Worm (Caenorhabditis elegans) whole organism, L2 larva: ENCODE measurements around the gene trx-1.

Experiments
- ama-1 ChIP-seq: fragments of 150-350 bp; optimal IDR thresholded peaks from 2 replicates; lab custom pipeline; 2018; ENCODE audit warnings: inconsistent platforms
- lin-13 ChIP-seq: fragments of 150-350 bp; optimal IDR thresholded peaks from 2 replicates; lab custom pipeline; 2014; ENCODE audit warnings: missing biosample characterization, missing genetic modification reagents, missing genetic modification characterization
- mdl-1 ChIP-seq, 2 experiments: fragments of 150-350 bp in 1 of 2; sonication (generic microtip) in 1 of 2; optimal IDR thresholded peaks; 2 replicates each; lab custom pipeline; 2017; ENCODE audit warnings: missing biosample characterization in 2 of 2, missing genetic modification characterization in 2 of 2
- nhr-12 ChIP-seq: fragments of 150-350 bp; optimal IDR thresholded peaks from 2 replicates; lab custom pipeline; 2014; ENCODE audit warnings: missing biosample characterization, missing genetic modification characterization
- nhr-23 ChIP-seq: fragments of 150-350 bp; optimal IDR thresholded peaks from 2 replicates; lab custom pipeline; 2014; ENCODE audit warnings: missing biosample characterization, missing genetic modification reagents, missing genetic modification characterization
- nhr-237 ChIP-seq: fragments of 150-350 bp; optimal IDR thresholded peaks from 2 replicates; lab custom pipeline; 2014; ENCODE audit warnings: missing biosample characterization, missing genetic modification characterization
- zag-1 ChIP-seq: fragments of 150-350 bp; optimal IDR thresholded peaks from 2 replicates; lab custom pipeline; 2014; ENCODE audit warnings: missing biosample characterization, missing genetic modification characterization

DNA sequence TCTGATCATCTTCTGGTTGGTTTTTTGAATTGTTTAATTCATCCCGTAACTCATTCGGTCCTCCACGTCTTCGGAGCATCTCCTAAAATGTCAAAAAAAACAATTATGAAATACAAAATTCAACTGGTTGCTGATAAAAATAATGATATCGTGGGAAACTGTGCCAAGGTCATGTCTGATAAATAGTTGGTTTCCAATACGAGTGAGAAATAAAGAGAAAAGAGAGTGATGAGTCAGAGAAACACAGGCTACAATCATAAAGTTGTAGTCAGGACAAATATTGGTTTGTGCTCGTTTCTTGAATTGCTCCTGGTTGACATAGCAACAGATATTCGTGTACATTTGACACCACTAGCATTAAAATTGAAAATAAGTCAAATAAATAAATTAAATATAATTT is 48.2 kb downstream of the trx-1 start, which contains the start of gene B0495.7:
- TF ChIP-seq zag-1 (no peak), nhr-12 (no peak), mdl-1 (tag; optimal IDR thresholded peaks at IDR 0.05; lab: Kevin White, UChicago) (no peak), nhr-23 (tag; lab: Kevin White, UChicago) (no peak), nhr-237 (tag; lab: Kevin White, UChicago) (no peak), lin-13 (GFP tag; lab: Kevin White, UChicago) (no peak), ama-1 (lab: Kevin White, UChicago) (no peak)
